Fruit fly (Drosophila melanogaster): ENCODE measurements around the gene SmB.

SmB gene

dm6 chr2L:10442048-10442790 is 15.8 kb upstream of the SmB start, which contains the start of gene loh (continued):
- TF ChIP-seq ro (GFP tag; IDR thresholded peaks at IDR 0.05), result 0 out of 2 replicates have a peak, but pooled peaks have one; percentile 15
- no peak for TF ChIP-seq CG8281 (tag; optimal IDR thresholded peaks at IDR 0.05)
- TF ChIP-seq Doc3 (GFP tag; IDR thresholded peaks at IDR 0.05; ENCODE audit: partially characterized antibody), result no peak
- 0 out of 2 replicates have a peak, but pooled peaks have one; percentile 28 for TF ChIP-seq onecut (GFP tag; IDR thresholded peaks at IDR 0.05)
- TF ChIP-seq CG14965 (GFP tag; optimal IDR thresholded peaks at IDR 0.05; ENCODE audit: borderline replicate concordance), result no peak
- no peak for TF ChIP-seq NFAT (GFP tag; IDR thresholded peaks at IDR 0.05)
- no peak for TF ChIP-seq sisA (GFP tag; IDR thresholded peaks at IDR 0.05)
- TF ChIP-seq klu (GFP tag; IDR thresholded peaks at IDR 0.05), result no peak
- TF ChIP-seq tin (GFP tag; optimal IDR thresholded peaks at IDR 0.05), result peak; percentile 61
- TF ChIP-seq CoRest (tag; optimal IDR thresholded peaks at IDR 0.05), result peak; percentile 73
- no peak for TF ChIP-seq sr (GFP tag; IDR thresholded peaks at IDR 0.05)
- peak; percentile 3 for TF ChIP-seq Usf (GFP tag; optimal IDR thresholded peaks at IDR 0.05)
- peak; percentile 85 for TF ChIP-seq CG18262 (tag; optimal IDR thresholded peaks at IDR 0.05)
- peak; percentile 64 for TF ChIP-seq CG4424 (GFP tag; optimal IDR thresholded peaks at IDR 0.05)
- TF ChIP-seq ara (GFP tag; IDR thresholded peaks at IDR 0.05), result no peak; the same call in 1 of the 2 replicates
- TF ChIP-seq CG15601 (tag; optimal IDR thresholded peaks at IDR 0.05), result peak; percentile 56
- peak; percentile 76 for TF ChIP-seq row (GFP tag; IDR thresholded peaks at IDR 0.05)
- TF ChIP-seq emc (GFP tag; optimal IDR thresholded peaks at IDR 0.05), result no peak
- TF ChIP-seq CG11560 (tag; IDR thresholded peaks at IDR 0.05), result no peak
- peak; percentile 52 for TF ChIP-seq CG4820 (GFP tag; optimal IDR thresholded peaks at IDR 0.05)
- TF ChIP-seq CG10267 (tag; optimal IDR thresholded peaks at IDR 0.05), result peak; percentile 64
- TF ChIP-seq phol (tag; optimal IDR thresholded peaks at IDR 0.05), result peak; percentile 73
- TF ChIP-seq Atf3 (GFP tag; optimal IDR thresholded peaks at IDR 0.05), result no peak
- TF ChIP-seq crc (GFP tag; optimal IDR thresholded peaks at IDR 0.05), result no peak
- no peak for TF ChIP-seq CG1832 (GFP tag; optimal IDR thresholded peaks at IDR 0.05)
- peak; percentile 49 for TF ChIP-seq CG8359 (GFP tag; optimal IDR thresholded peaks at IDR 0.05; ENCODE audit: borderline replicate concordance)
- TF ChIP-seq CG8478 (optimal IDR thresholded peaks at IDR 0.05), result no peak
- TF ChIP-seq CG15269 (tag; optimal IDR thresholded peaks at IDR 0.05), result peak; percentile 43
- peak; percentile 21 for TF ChIP-seq cato (GFP tag; optimal IDR thresholded peaks at IDR 0.05; ENCODE audit: borderline replicate concordance)
- no peak for TF ChIP-seq bbx (GFP tag; IDR thresholded peaks at IDR 0.05; ENCODE audit: partially characterized antibody)
- peak; percentile 77; the same call in 1 of the 2 replicates for TF ChIP-seq crol (GFP tag; IDR thresholded peaks at IDR 0.05)
- no peak for TF ChIP-seq Dp (GFP tag; optimal IDR thresholded peaks at IDR 0.05)
- peak; percentile 74 for TF ChIP-seq Oli (tag; optimal IDR thresholded peaks at IDR 0.05)
- no peak for TF ChIP-seq Antp (GFP tag; optimal IDR thresholded peaks at IDR 0.05)
- TF ChIP-seq D19A (tag; optimal IDR thresholded peaks at IDR 0.05), result peak; percentile 74
- peak; percentile 21 for TF ChIP-seq zen (tag; optimal IDR thresholded peaks at IDR 0.05)
- TF ChIP-seq Ssrp (tag; optimal IDR thresholded peaks at IDR 0.05), result peak; percentile 63
- no peak for TF ChIP-seq jigr1 (GFP tag; IDR thresholded peaks at IDR 0.05)
- TF ChIP-seq CG12659 (GFP tag; optimal IDR thresholded peaks at IDR 0.05), result peak; percentile 63
- no peak for TF ChIP-seq gsb-n (tag; optimal IDR thresholded peaks at IDR 0.05)
- peak; percentile 18 for TF ChIP-seq CG1529 (GFP tag; optimal IDR thresholded peaks at IDR 0.05)
- TF ChIP-seq CG6689 (GFP tag; IDR thresholded peaks at IDR 0.05), result peak; percentile 55
- peak; percentile 2 for TF ChIP-seq Hmx (GFP tag; optimal IDR thresholded peaks at IDR 0.05)
- TF ChIP-seq TFAM (GFP tag; optimal IDR thresholded peaks at IDR 0.05), result no peak
- no peak for TF ChIP-seq ab (GFP tag; optimal IDR thresholded peaks at IDR 0.05)
- TF ChIP-seq sna (GFP tag; IDR thresholded peaks at IDR 0.05; ENCODE audit: partially characterized antibody), result no peak
- no peak for TF ChIP-seq CG10565 (GFP tag; optimal IDR thresholded peaks at IDR 0.05)
- peak in 1 of 3 experiments; percentile 79 for TF ChIP-seq lola (GFP tag; optimal IDR thresholded peaks at IDR 0.05)
- peak; percentile 9 for TF ChIP-seq CG13296 (GFP tag; optimal IDR thresholded peaks at IDR 0.05)
